Fruit fly (Drosophila melanogaster) whole organism, prepupa: ENCODE results near the gene tna.

Experiments
- CG4318 ChIP-seq: fragments of 200-800 bp; sonication (Bioruptor generic); optimal IDR thresholded peaks from 3 replicates; lab custom pipeline; 2017; ENCODE audit warnings: missing biosample characterization, mild to moderate bottlenecking, missing genetic modification characterization
- CG8119 ChIP-seq: fragments of 200-800 bp; sonication (Bioruptor generic); IDR thresholded peaks from 3 replicates; pipeline ENCODE4 v1.3.6; 2022; ENCODE audit warnings: missing biosample characterization, missing genetic modification characterization
- CG8319 ChIP-seq: fragments of 200-800 bp; sonication (Bioruptor generic); optimal IDR thresholded peaks from 3 replicates; lab custom pipeline; 2016; ENCODE audit warnings: missing biosample characterization, missing genetic modification characterization
- CG9139 ChIP-seq: fragments of 200-800 bp; sonication (Bioruptor generic); optimal IDR thresholded peaks from 3 replicates; lab custom pipeline; 2017; ENCODE audit warnings: missing biosample characterization, mild to moderate bottlenecking, missing genetic modification characterization
- Hr38 ChIP-seq: sonication (Bioruptor generic); optimal IDR thresholded peaks from 2 replicates; lab custom pipeline; 2016; ENCODE audit warnings: missing biosample characterization, missing genetic modification characterization
- Smox ChIP-seq: fragments of 200-800 bp; sonication (Bioruptor generic); optimal IDR thresholded peaks from 3 replicates; lab custom pipeline; 2016; ENCODE audit warnings: missing biosample characterization, missing genetic modification characterization
- Sox102F ChIP-seq: fragments of 200-800 bp; sonication (Bioruptor generic); optimal IDR thresholded peaks from 2 replicates; lab custom pipeline; 2016; ENCODE audit warnings: missing biosample characterization, mild to moderate bottlenecking, missing genetic modification characterization
- fd59A ChIP-seq: fragments of 200-800 bp; sonication (Bioruptor generic); optimal IDR thresholded peaks from 2 replicates; lab custom pipeline; 2017; ENCODE audit warnings: missing biosample characterization, mild to moderate bottlenecking, missing genetic modification characterization, missing genetic modification reagents
- fd85E ChIP-seq: fragments of 200-800 bp; sonication (Bioruptor generic); optimal IDR thresholded peaks from 3 replicates; lab custom pipeline; 2016; ENCODE audit warnings: missing biosample characterization, missing genetic modification characterization
- lz ChIP-seq: fragments of 200-800 bp; sonication (Bioruptor generic); optimal IDR thresholded peaks from 3 replicates; lab custom pipeline; 2016; ENCODE audit warnings: missing biosample characterization, missing genetic modification characterization
- spab ChIP-seq: fragments of 200-800 bp; sonication (Bioruptor generic); optimal IDR thresholded peaks from 2 replicates; lab custom pipeline; 2017; ENCODE audit warnings: missing biosample characterization, mild to moderate bottlenecking, missing genetic modification characterization, missing genetic modification reagents

DNA sequence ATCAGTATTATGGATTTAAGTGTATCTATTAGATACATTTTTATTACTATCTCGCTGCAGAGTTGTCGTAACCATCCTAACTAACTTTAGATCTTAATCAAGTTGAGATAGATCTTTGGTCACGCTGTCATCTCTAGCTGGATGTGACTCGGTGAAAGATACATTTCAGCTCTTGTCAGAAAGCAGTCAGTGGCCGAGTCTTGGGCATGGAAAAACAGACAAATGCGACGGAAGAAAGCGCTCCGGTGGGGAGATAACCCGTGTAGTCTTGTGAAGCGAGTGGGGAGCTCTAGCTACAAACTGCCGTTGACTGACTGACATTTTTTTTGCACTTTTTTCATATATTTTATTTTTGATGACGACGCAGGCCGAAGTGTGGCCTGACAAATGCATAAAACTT is 42.1 kb upstream of the tna start:
- TF ChIP-seq spab (GFP tag; lab: Kevin White, UChicago) (no peak), Sox102F (GFP tag; lab: Kevin White, UChicago) (no peak), fd59A (GFP tag; lab: Kevin White, UChicago) (no peak), CG8119 (GFP tag; lab: Robert Waterston, UW) (no peak), CG4318 (GFP tag; lab: Kevin White, UChicago) (no peak), Hr38 (GFP tag; lab: Kevin White, UChicago) (no peak), CG9139 (GFP tag; lab: Kevin White, UChicago) (no peak), Smox (no peak), CG8319 (no peak), fd85E (GFP tag; lab: Kevin White, UChicago) (no peak), lz (GFP tag; lab: Kevin White, UChicago) (no peak)
